Worm (Caenorhabditis elegans): ENCODE data around the gene C36A4.4.
"Not testable (repeated sequence)": the region's sequence is repeated elsewhere in the genome, so short reads cannot be mapped to it uniquely, and the experiment has no call there.

- TF ChIP-seq unc-130 (tag; optimal IDR thresholded peaks at IDR 0.05); ama-1 (optimal IDR thresholded peaks at IDR 0.05); egl-27 (tag; optimal IDR thresholded peaks at IDR 0.05); sptf-1 (tag; optimal IDR thresholded peaks at IDR 0.05); lin-13 (GFP tag; optimal IDR thresholded peaks at IDR 0.05); pqm-1 (tag; optimal IDR thresholded peaks at IDR 0.05); ces-1 (GFP tag; optimal IDR thresholded peaks at IDR 0.05); nhr-28 (tag; optimal IDR thresholded peaks at IDR 0.05): not testable (repeated sequence)
Measured at ce11 chrIII:3844746-3845145, 1.3 kb upstream of the C36A4.4 start, which contains the start of gene maph-1.3.
